Fruit fly (Drosophila melanogaster) whole organism, adult: Measurements from ENCODE around the gene CG42399.

Experiments used
- CG11617 ChIP-seq: fragments of 200-800 bp; sonication (Bioruptor generic); optimal IDR thresholded peaks from 2 replicates; lab custom pipeline; 2017; ENCODE audit warnings: mild to moderate bottlenecking, missing biosample characterization, missing genetic modification reagents, missing genetic modification characterization
- CG14711 ChIP-seq: fragments of 200-800 bp; sonication (Bioruptor generic); optimal IDR thresholded peaks from 2 replicates; lab custom pipeline; 2018; ENCODE audit warnings: missing biosample characterization, mild to moderate bottlenecking, missing genetic modification characterization, moderate library complexity
- CG7101 ChIP-seq: fragments of 200-800 bp; sonication (Bioruptor generic); optimal IDR thresholded peaks from 2 replicates; lab custom pipeline; 2018; ENCODE audit warnings: missing biosample characterization, mild to moderate bottlenecking, missing genetic modification characterization, moderate library complexity
- Clk ChIP-seq: fragments of 200-800 bp; sonication (Bioruptor generic); optimal IDR thresholded peaks from 2 replicates; lab custom pipeline; 2017; ENCODE audit warnings: missing biosample characterization, missing genetic modification characterization
- Hr96 ChIP-seq: fragments of 200-800 bp; sonication (Bioruptor generic); optimal IDR thresholded peaks from 2 replicates; lab custom pipeline; 2016; ENCODE audit warnings: missing biosample characterization, missing genetic modification characterization
- Mnt ChIP-seq: fragments of 200-800 bp; sonication (Bioruptor generic); optimal IDR thresholded peaks from 2 replicates; lab custom pipeline; 2016; ENCODE audit warnings: missing biosample characterization, mild to moderate bottlenecking, missing genetic modification characterization
- bab1 ChIP-seq: fragments of 200-800 bp; sonication (Bioruptor generic); optimal IDR thresholded peaks from 3 replicates; lab custom pipeline; 2019; ENCODE audit warnings: missing biosample characterization, mild to moderate bottlenecking, missing genetic modification characterization, moderate library complexity
- cic ChIP-seq: fragments of 200-800 bp; sonication (Bioruptor generic); optimal IDR thresholded peaks from 2 replicates; lab custom pipeline; 2017; ENCODE audit warnings: missing biosample characterization, mild to moderate bottlenecking, missing genetic modification characterization, moderate library complexity
- cnc ChIP-seq, 2 experiments: fragments of >200 bp; optimal IDR thresholded peaks; 2 replicates each; lab custom pipeline; 2017
- kay ChIP-seq: fragments of 200-800 bp; sonication (Bioruptor generic); peaks from one replicate; lab custom pipeline; 2016; ENCODE audit warnings: missing biosample characterization, missing genetic modification characterization, borderline replicate concordance
- ovo ChIP-seq: fragments of 200-800 bp; sonication (Bioruptor generic); optimal IDR thresholded peaks from 2 replicates; lab custom pipeline; 2016; ENCODE audit warnings: missing biosample characterization, missing genetic modification characterization
- pad ChIP-seq: fragments of 200-800 bp; sonication (Bioruptor generic); optimal IDR thresholded peaks from 3 replicates; lab custom pipeline; 2017; ENCODE audit warnings: missing biosample characterization, missing genetic modification characterization, mild to moderate bottlenecking, moderate library complexity, missing genetic modification reagents
- tj ChIP-seq: fragments of 200-800 bp; sonication (Bioruptor generic); optimal IDR thresholded peaks from 3 replicates; lab custom pipeline; 2017; ENCODE audit warnings: missing biosample characterization, mild to moderate bottlenecking, missing genetic modification characterization, moderate library complexity

CG42399 gene

DNA sequence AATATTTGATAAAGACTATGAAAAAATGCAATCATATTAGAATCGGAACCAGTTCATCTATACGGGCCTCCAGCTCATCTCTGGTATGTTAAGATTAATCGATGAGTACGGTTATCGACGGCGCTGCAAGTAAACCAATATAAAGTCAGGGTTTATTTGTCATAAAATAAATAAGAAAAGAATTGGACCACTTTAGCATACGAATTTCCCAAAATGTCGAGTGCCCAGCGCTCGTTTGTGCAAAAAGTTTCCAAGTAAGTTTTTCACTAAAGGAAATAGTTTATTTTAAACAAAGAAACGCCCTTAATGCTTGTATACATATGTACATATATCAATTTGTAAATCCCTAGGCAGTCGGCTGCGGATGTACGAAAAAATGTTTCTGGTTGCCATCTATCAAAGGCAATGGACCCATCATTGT, 58.5 kb downstream of the CG42399 start, which contains the start of gene Zir:
Gene Zir (plus strand): TSS at position 101 of the 421 bp plus-strand sequence.
- TF ChIP-seq cnc (optimal IDR thresholded peaks at IDR 0.05; lab: Kevin White, UChicago) (no peak), Hr96 (GFP tag; lab: Kevin White, UChicago) (no peak), CG14711 (tag; lab: Kevin White, UChicago) (peak; percentile 7), pad (GFP tag; lab: Kevin White, UChicago) (no peak), Clk (GFP tag; lab: Kevin White, UChicago) (no peak), cic (GFP tag; lab: Kevin White, UChicago) (no peak), Mnt (GFP tag; lab: Kevin White, UChicago) (peak; percentile 30), tj (GFP tag; lab: Kevin White, UChicago) (no peak), bab1 (GFP tag; lab: Kevin White, UChicago) (peak; percentile 41), CG11617 (peak; percentile 3), CG7101 (tag; lab: Kevin White, UChicago) (no peak), kay (peak; percentile 7), ovo (GFP tag; lab: Kevin White, UChicago) (no peak)
